Worm (Caenorhabditis elegans): ENCODE results near the gene lin-32.

DNA sequence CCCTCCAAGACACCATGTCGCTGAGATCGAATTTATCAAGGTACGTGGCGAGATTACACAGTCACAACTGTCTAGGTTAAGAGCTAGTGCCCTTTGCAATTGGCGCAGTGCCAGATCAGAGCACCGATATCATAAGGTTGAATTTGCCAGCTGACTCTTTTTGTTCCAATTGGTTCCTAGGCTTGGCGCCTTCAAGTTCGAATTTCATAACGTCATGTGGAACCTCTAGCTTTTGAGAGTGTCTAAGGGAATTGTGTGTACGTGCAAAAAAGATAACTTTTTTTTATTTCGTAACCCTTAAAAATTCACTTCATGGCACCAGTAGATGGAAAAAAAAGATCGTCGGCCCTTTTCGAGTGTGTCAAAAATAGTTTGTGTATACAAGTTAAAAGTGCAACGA lies 13.7 kb downstream of the lin-32 start:
- TF ChIP-seq mdl-1 (tag; optimal IDR thresholded peaks at IDR 0.05) (no peak), ztf-11 (tag; optimal IDR thresholded peaks at IDR 0.05) (no peak), egl-27 (tag; optimal IDR thresholded peaks at IDR 0.05) (no peak), ceh-16 (tag; optimal IDR thresholded peaks at IDR 0.05) (no peak), nhr-10 (tag; optimal IDR thresholded peaks at IDR 0.05) (no peak), nhr-11 (tag; optimal IDR thresholded peaks at IDR 0.05) (no peak), lsy-2 (tag; optimal IDR thresholded peaks at IDR 0.05) (no peak)

Measured in whole organism, L2 larva.